Worm (Caenorhabditis elegans): ENCODE data around the gene Y45F10B.13.

DNA sequence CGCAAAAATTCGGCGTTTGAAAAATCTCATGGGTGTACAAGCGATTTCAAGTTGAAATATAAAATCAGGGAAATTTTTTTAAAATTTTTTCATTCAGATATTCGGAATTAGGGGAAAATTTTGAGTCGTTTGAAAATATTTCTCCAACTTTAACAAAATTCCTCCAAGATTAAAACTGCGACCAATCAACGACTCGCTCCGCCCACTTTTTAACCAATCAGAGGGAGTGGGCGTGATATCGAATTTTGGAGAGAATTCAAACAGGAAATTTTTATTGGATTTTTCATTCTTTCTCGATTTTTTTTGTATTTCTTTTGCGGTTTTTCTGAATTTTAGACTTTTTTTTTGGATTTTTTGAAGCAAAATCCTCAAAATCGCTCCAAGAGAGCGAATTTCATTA lies 36.3 kb downstream of the Y45F10B.13 start:
- TF ChIP-seq nhr-11 (tag; optimal IDR thresholded peaks at IDR 0.05) (no peak), zag-1 (tag; optimal IDR thresholded peaks at IDR 0.05) (no peak), dpl-1 (GFP tag; optimal IDR thresholded peaks at IDR 0.05) (no peak), ceh-44 (GFP tag; IDR thresholded peaks at IDR 0.05) (no peak), nhr-25 (tag; optimal IDR thresholded peaks at IDR 0.05; ENCODE audit: borderline replicate concordance, insufficient read depth) (no peak), egl-27 (tag; optimal IDR thresholded peaks at IDR 0.05) (no peak), jun-1 (tag; optimal IDR thresholded peaks at IDR 0.05) (no peak), ztf-11 (tag; optimal IDR thresholded peaks at IDR 0.05) (no peak), lin-15B (tag; optimal IDR thresholded peaks at IDR 0.05) (no peak), dve-1 (tag; optimal IDR thresholded peaks at IDR 0.05; ENCODE audit: insufficient read depth) (no peak), saeg-2 (GFP tag; IDR thresholded peaks at IDR 0.05) (no peak), ces-1 (GFP tag; optimal IDR thresholded peaks at IDR 0.05) (no peak), fos-1 (tag; optimal IDR thresholded peaks at IDR 0.05) (no peak), ama-1 (optimal IDR thresholded peaks at IDR 0.05) (no peak)
